Fruit fly (Drosophila melanogaster): Measurements from ENCODE around the gene Tgs1.
A peak's percentile ranks its signal among the peaks of the same experiment; 100 is the strongest.

The Tgs1 gene

DNA sequence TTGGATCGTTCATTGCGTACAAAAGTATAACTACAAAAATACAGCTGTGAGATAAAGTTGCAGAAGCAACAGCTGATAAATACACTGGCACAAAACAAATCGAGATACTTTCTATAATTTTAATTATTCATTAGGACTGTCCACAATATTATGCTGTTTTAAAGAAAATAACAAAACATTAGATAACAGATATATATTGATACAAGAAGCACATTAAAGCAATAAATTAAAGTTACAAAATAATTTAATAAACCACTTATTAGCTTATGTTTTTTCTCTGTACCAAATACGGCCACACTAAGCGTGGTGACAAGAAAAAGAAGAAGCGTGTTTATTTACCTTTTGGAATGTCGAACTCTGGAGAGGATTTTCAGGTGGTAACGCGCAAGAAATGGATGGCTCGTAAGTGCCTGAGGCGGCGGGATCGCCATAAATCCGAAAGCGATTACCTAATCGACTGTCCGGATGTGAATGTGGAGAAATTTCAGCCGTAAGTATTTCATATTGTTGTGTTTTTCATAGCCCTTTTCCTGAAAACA lies 35.0 kb upstream of the Tgs1 start, which contains the start of the genes CG7988 and CG7183 (continued):
- TF ChIP-seq Hr78 (GFP tag; optimal IDR thresholded peaks at IDR 0.05) (peak in 1 of 2 experiments; percentile 92), CG15011 (GFP tag; optimal IDR thresholded peaks at IDR 0.05) (peak; percentile 90), Deaf1 (tag; optimal IDR thresholded peaks at IDR 0.05) (peak; percentile 84), zen (tag; optimal IDR thresholded peaks at IDR 0.05) (peak; percentile 98), Dip2 (GFP tag; IDR thresholded peaks at IDR 0.05) (peak; percentile 65), CG32767 (GFP tag; IDR thresholded peaks at IDR 0.05) (peak; percentile 98), Ets65A (GFP tag) (peak; percentile 97), CG2889 (GFP tag; IDR thresholded peaks at IDR 0.05) (peak; percentile 98), Gsc (GFP tag; IDR thresholded peaks at IDR 0.05) (peak; percentile 95), CG13894 (tag; optimal IDR thresholded peaks at IDR 0.05) (peak; percentile 95), hkb (optimal IDR thresholded peaks at IDR 0.05) (no peak), hkb (GFP tag; IDR thresholded peaks at IDR 0.05) (peak; percentile 98), dimm (GFP tag; IDR thresholded peaks at IDR 0.05) (peak; percentile 96), pnt (GFP tag; optimal IDR thresholded peaks at IDR 0.05) (peak; percentile 95), Mrtf (GFP tag; IDR thresholded peaks at IDR 0.05) (peak; percentile 97), zen2 (GFP tag; IDR thresholded peaks at IDR 0.05; ENCODE audit: partially characterized antibody) (no peak), CG30020 (tag; optimal IDR thresholded peaks at IDR 0.05) (peak; percentile 89), Hmx (GFP tag; optimal IDR thresholded peaks at IDR 0.05) (peak; percentile 95), CG11093 (GFP tag; IDR thresholded peaks at IDR 0.05) (peak; percentile 98), Bteb2 (GFP tag; optimal IDR thresholded peaks at IDR 0.05) (peak; percentile 97), CG5180 (GFP tag; optimal IDR thresholded peaks at IDR 0.05) (peak; percentile 75), CG11085 (GFP tag; IDR thresholded peaks at IDR 0.05) (peak; percentile 97), Fer1 (GFP tag; optimal IDR thresholded peaks at IDR 0.05) (peak; percentile 94), shn (GFP tag; optimal IDR thresholded peaks at IDR 0.05) (peak; percentile 90), ro (GFP tag; IDR thresholded peaks at IDR 0.05) (peak; percentile 99), CG33213 (GFP tag; optimal IDR thresholded peaks at IDR 0.05) (peak; percentile 81), mirr (GFP tag; optimal IDR thresholded peaks at IDR 0.05) (peak; percentile 64), CG10565 (GFP tag; optimal IDR thresholded peaks at IDR 0.05) (peak; percentile 87), Doc3 (GFP tag; IDR thresholded peaks at IDR 0.05; ENCODE audit: partially characterized antibody) (no peak), phol (tag; optimal IDR thresholded peaks at IDR 0.05) (peak; percentile 98), Nf-YA (GFP tag; IDR thresholded peaks at IDR 0.05) (peak; percentile 98), CG8478 (optimal IDR thresholded peaks at IDR 0.05) (no peak), lab (GFP tag; optimal IDR thresholded peaks at IDR 0.05) (peak; percentile 96), CG30431 (GFP tag; optimal IDR thresholded peaks at IDR 0.05) (peak; percentile 91), lilli (GFP tag; optimal IDR thresholded peaks at IDR 0.05) (peak; percentile 98), unpg (GFP tag; optimal IDR thresholded peaks at IDR 0.05) (peak; percentile 99), CG32532 (GFP tag; IDR thresholded peaks at IDR 0.05) (peak; percentile 99), fru (optimal IDR thresholded peaks at IDR 0.05) (no peak), Camta (GFP tag; optimal IDR thresholded peaks at IDR 0.05) (peak; percentile 96), CG6791 (GFP tag; IDR thresholded peaks at IDR 0.05; ENCODE audit: partially characterized antibody) (no peak), Med (GFP tag) (peak; percentile 97), CG12236 (GFP tag; optimal IDR thresholded peaks at IDR 0.05) (peak; percentile 89), Fer3 (tag; optimal IDR thresholded peaks at IDR 0.05) (peak; percentile 98), vvl (GFP tag; IDR thresholded peaks at IDR 0.05) (peak; percentile 99), toy (GFP tag; IDR thresholded peaks at IDR 0.05) (peak; percentile 95), Aef1 (GFP tag; IDR thresholded peaks at IDR 0.05) (peak; percentile 97), CG3281 (GFP tag; optimal IDR thresholded peaks at IDR 0.05) (peak; percentile 91), CG17385 (GFP tag; optimal IDR thresholded peaks at IDR 0.05) (peak; percentile 100), ab (GFP tag; optimal IDR thresholded peaks at IDR 0.05) (peak; percentile 62), CG9437 (GFP tag; optimal IDR thresholded peaks at IDR 0.05) (peak; percentile 95), croc (GFP tag; conservative IDR thresholded peaks at IDR 0.05) (peak; percentile 98), Side (GFP tag; optimal IDR thresholded peaks at IDR 0.05) (peak; percentile 90)
